Worm (Caenorhabditis elegans): ENCODE data around the gene mrpl-37.

ce11 chrII:13521977-13522404 lies 52.9 kb downstream of the mrpl-37 start:
- TF ChIP-seq him-1 (tag; optimal IDR thresholded peaks at IDR 0.05) (no peak), dao-5 (tag; optimal IDR thresholded peaks at IDR 0.05) (no peak)
